Fruit fly (Drosophila melanogaster) whole organism, embryonic: Measurements from ENCODE around the gene Fbp1.

ENCODE experiments used
- Ada2b ChIP-seq: fragments of 200-800 bp; sonication (Bioruptor generic); IDR thresholded peaks from 2 replicates; pipeline ENCODE4 v1.3.6; 2022; ENCODE audit warnings: missing biosample characterization, missing genetic modification characterization
- B-H2 ChIP-seq: fragments of 200-800 bp; sonication (Bioruptor generic); optimal IDR thresholded peaks from 2 replicates; lab custom pipeline; 2018; ENCODE audit warnings: missing biosample characterization, mild to moderate bottlenecking, missing genetic modification characterization
- BtbVII ChIP-seq: fragments of 200-800 bp; sonication (Bioruptor generic); optimal IDR thresholded peaks from 3 replicates; lab custom pipeline; 2017; ENCODE audit warnings: missing biosample characterization, mild to moderate bottlenecking, missing genetic modification characterization
- CG10321 ChIP-seq: fragments of 200-800 bp; sonication (Bioruptor generic); IDR thresholded peaks from 2 replicates; pipeline ENCODE4 v1.3.6; 2022; ENCODE audit warnings: missing biosample characterization, missing genetic modification characterization
- CG12071 ChIP-seq: fragments of 200-800 bp; sonication (Bioruptor generic); optimal IDR thresholded peaks from 3 replicates; lab custom pipeline; 2018; ENCODE audit warnings: missing biosample characterization, mild to moderate bottlenecking, missing genetic modification characterization
- CG12155 ChIP-seq: fragments of 200-800 bp; sonication (Bioruptor generic); optimal IDR thresholded peaks from 3 replicates; lab custom pipeline; 2016; ENCODE audit warnings: missing biosample characterization, missing genetic modification characterization
- CG12236 ChIP-seq: fragments of 200-800 bp; sonication (Bioruptor generic); optimal IDR thresholded peaks from 2 replicates; lab custom pipeline; 2016; ENCODE audit warnings: missing biosample characterization, missing genetic modification characterization
- CG12942 ChIP-seq: fragments of 200-800 bp; sonication (Bioruptor generic); optimal IDR thresholded peaks from 3 replicates; lab custom pipeline; 2016; ENCODE audit warnings: missing biosample characterization, missing genetic modification characterization
- CG13894 ChIP-seq: fragments of 200-800 bp; sonication (Bioruptor generic); optimal IDR thresholded peaks from 3 replicates; lab custom pipeline; 2018; ENCODE audit warnings: missing biosample characterization, mild to moderate bottlenecking, missing genetic modification characterization, moderate library complexity
- CG15696 ChIP-seq: fragments of 200-800 bp; sonication (Bioruptor generic); optimal IDR thresholded peaks from 2 replicates; lab custom pipeline; 2019; ENCODE audit warnings: missing biosample characterization, mild to moderate bottlenecking, missing genetic modification characterization, moderate library complexity
- CG1647 ChIP-seq: fragments of 200-800 bp; sonication (Bioruptor generic); optimal IDR thresholded peaks from 3 replicates; lab custom pipeline; 2016; ENCODE audit warnings: missing biosample characterization, missing genetic modification characterization
- CG17829 ChIP-seq: fragments of 200-800 bp; optimal IDR thresholded peaks from 2 replicates; lab custom pipeline; 2019; ENCODE audit warnings: missing biosample characterization, mild to moderate bottlenecking, missing genetic modification characterization, moderate library complexity
- CG2120 ChIP-seq: fragments of 200-800 bp; sonication (Bioruptor generic); optimal IDR thresholded peaks from 3 replicates; lab custom pipeline; 2016; ENCODE audit warnings: missing biosample characterization, missing genetic modification characterization
- CG2889 ChIP-seq: fragments of 200-800 bp; sonication (Bioruptor generic); IDR thresholded peaks from 3 replicates; pipeline ENCODE4 v1.3.6; 2022; ENCODE audit warnings: missing biosample characterization, missing genetic modification characterization
- CG33557 ChIP-seq: fragments of 200-800 bp; sonication (Bioruptor generic); optimal IDR thresholded peaks from 2 replicates; lab custom pipeline; 2019; ENCODE audit warnings: missing biosample characterization, mild to moderate bottlenecking, missing genetic modification characterization, moderate library complexity
- CG3407 ChIP-seq: fragments of 200-800 bp; sonication (Bioruptor generic); optimal IDR thresholded peaks from 2 replicates; lab custom pipeline; 2018; ENCODE audit warnings: missing biosample characterization, mild to moderate bottlenecking, missing genetic modification characterization
- CG4820 ChIP-seq: fragments of 200-800 bp; sonication (Bioruptor generic); optimal IDR thresholded peaks from 3 replicates; lab custom pipeline; 2016; ENCODE audit warnings: missing biosample characterization, missing genetic modification characterization
- CG7357 ChIP-seq: fragments of 200-800 bp; sonication (Bioruptor generic); IDR thresholded peaks from 3 replicates; pipeline ENCODE4 v1.3.6; 2022; ENCODE audit warnings: missing biosample characterization, missing genetic modification characterization
- CG7928 ChIP-seq: fragments of 200-800 bp; sonication (Bioruptor generic); optimal IDR thresholded peaks from 2 replicates; lab custom pipeline; 2017; ENCODE audit warnings: missing biosample characterization, mild to moderate bottlenecking, missing genetic modification characterization
- CG9797 ChIP-seq: fragments of 200-800 bp; sonication (Bioruptor generic); optimal IDR thresholded peaks from 3 replicates; lab custom pipeline; 2018; ENCODE audit warnings: missing biosample characterization, mild to moderate bottlenecking, missing genetic modification characterization
- CrebB ChIP-seq: fragments of 200-800 bp; sonication (Bioruptor generic); optimal IDR thresholded peaks from 3 replicates; lab custom pipeline; 2018; ENCODE audit warnings: missing biosample characterization, mild to moderate bottlenecking, missing genetic modification characterization
- Deaf1 ChIP-seq: fragments of 200-800 bp; optimal IDR thresholded peaks from 3 replicates; lab custom pipeline; 2019; ENCODE audit warnings: missing biosample characterization, mild to moderate bottlenecking, missing genetic modification characterization, moderate library complexity
- Gsc ChIP-seq: fragments of 200-800 bp; sonication (Bioruptor generic); IDR thresholded peaks from 2 replicates; pipeline ENCODE4 v1.3.6; 2022; ENCODE audit warnings: missing biosample characterization, missing genetic modification characterization
- HmgZ ChIP-seq: fragments of 200-800 bp; sonication (Bioruptor generic); optimal IDR thresholded peaks from 2 replicates; lab custom pipeline; 2018; ENCODE audit warnings: missing biosample characterization, mild to moderate bottlenecking, missing genetic modification characterization
- Lpt ChIP-seq: fragments of >200 bp; optimal IDR thresholded peaks from 2 replicates; lab custom pipeline; 2018; ENCODE audit warnings: missing biosample characterization, missing genetic modification characterization
- Max ChIP-seq: fragments of 200-800 bp; sonication (Bioruptor generic); optimal IDR thresholded peaks from 2 replicates; lab custom pipeline; 2016; ENCODE audit warnings: missing biosample characterization, mild to moderate bottlenecking, missing genetic modification characterization
- Mes4 ChIP-seq: fragments of 200-800 bp; sonication (Bioruptor generic); optimal IDR thresholded peaks from 2 replicates; lab custom pipeline; 2016; ENCODE audit warnings: missing biosample characterization, missing genetic modification characterization
- NC2α ChIP-seq: fragments of 200-800 bp; sonication (Bioruptor generic); optimal IDR thresholded peaks from 2 replicates; lab custom pipeline; 2016; ENCODE audit warnings: missing biosample characterization, missing genetic modification characterization
- Nf-YA ChIP-seq: fragments of 200-800 bp; sonication (Bioruptor generic); IDR thresholded peaks from 2 replicates; pipeline ENCODE4 v1.3.6; 2022; ENCODE audit warnings: missing biosample characterization, missing genetic modification characterization
- NfI ChIP-seq: fragments of 200-800 bp; sonication (Bioruptor generic); optimal IDR thresholded peaks from 3 replicates; lab custom pipeline; 2018; ENCODE audit warnings: missing biosample characterization, mild to moderate bottlenecking, missing genetic modification characterization, moderate library complexity
- Tbp ChIP-seq: fragments of >200 bp; optimal IDR thresholded peaks from 2 replicates; lab custom pipeline; 2018; ENCODE audit warnings: missing biosample characterization, missing genetic modification characterization
- Usf ChIP-seq: fragments of 200-800 bp; sonication (Bioruptor generic); optimal IDR thresholded peaks from 2 replicates; lab custom pipeline; 2017; ENCODE audit warnings: missing genotype, missing biosample characterization, missing genetic modification characterization
- ase ChIP-seq: fragments of 200-800 bp; sonication (Bioruptor generic); IDR thresholded peaks from 3 replicates; pipeline ENCODE4 v1.3.6; 2022; ENCODE audit warnings: missing biosample characterization, missing genetic modification characterization
- bbx ChIP-seq: fragments of 200-800 bp; sonication (Bioruptor generic); IDR thresholded peaks from 2 replicates; pipeline ENCODE4 v1.3.6; 2022; ENCODE audit warnings: missing biosample characterization, missing genetic modification characterization; ENCODE audit not compliant: partially characterized antibody
- cas ChIP-seq: fragments of 200-800 bp; sonication (Bioruptor generic); IDR thresholded peaks from 2 replicates; pipeline ENCODE4 v1.3.6; 2022; ENCODE audit warnings: missing biosample characterization, missing genetic modification characterization
- crc ChIP-seq: fragments of 200-800 bp; sonication (Bioruptor generic); optimal IDR thresholded peaks from 2 replicates; lab custom pipeline; 2016; ENCODE audit warnings: missing biosample characterization, missing genetic modification characterization
- danr ChIP-seq: fragments of 200-800 bp; sonication (Bioruptor generic); IDR thresholded peaks from 2 replicates; pipeline ENCODE4 v1.3.6; 2022; ENCODE audit warnings: missing biosample characterization, missing genetic modification characterization
- dimm ChIP-seq: fragments of 200-800 bp; sonication (Bioruptor generic); IDR thresholded peaks from 2 replicates; pipeline ENCODE4 v1.3.6; 2022; ENCODE audit warnings: missing biosample characterization, missing genetic modification characterization
- gt ChIP-seq: fragments of 200-800 bp; sonication (Bioruptor generic); IDR thresholded peaks from 2 replicates; pipeline ENCODE4 v1.3.6; 2022; ENCODE audit warnings: missing biosample characterization, missing genetic modification characterization
- insv ChIP-seq, 2 experiments: fragments of 200-800 bp; sonication (Bioruptor generic); optimal IDR thresholded peaks; 3 replicates each; lab custom pipeline; 2016 to 2018; ENCODE audit warnings: missing biosample characterization in 2 of 2, missing genetic modification characterization in 2 of 2
- klu ChIP-seq: fragments of 200-800 bp; sonication (Bioruptor generic); IDR thresholded peaks from 2 replicates; pipeline ENCODE4 v1.3.6; 2022; ENCODE audit warnings: missing biosample characterization, missing genetic modification characterization
- lilli ChIP-seq: fragments of 200-800 bp; sonication (Bioruptor generic); optimal IDR thresholded peaks from 3 replicates; lab custom pipeline; 2016; ENCODE audit warnings: missing biosample characterization, missing genetic modification characterization
- maf-S ChIP-seq: fragments of 200-800 bp; sonication (Bioruptor generic); optimal IDR thresholded peaks from 2 replicates; lab custom pipeline; 2016; ENCODE audit warnings: missing biosample characterization, missing genetic modification characterization
- onecut ChIP-seq: fragments of 200-800 bp; sonication (Bioruptor generic); IDR thresholded peaks from 2 replicates; pipeline ENCODE4 v1.3.6; 2022; ENCODE audit warnings: missing biosample characterization, missing genetic modification characterization
- pan ChIP-seq, 4 experiments: fragments of >200 bp in 3 of 4; fragments of 200-800 bp in 1 of 4; sonication (Bioruptor generic) in 1 of 4; optimal IDR thresholded peaks in 3 of 4; IDR thresholded peaks in 1 of 4; 2 replicates each; pipeline versions ENCODE4 v1.3.6 to Lab custom; 2017 to 2022; ENCODE audit warnings: missing biosample characterization in 2 of 4, missing genetic modification characterization in 2 of 4, mixed read lengths in 1 of 4
- ranshi ChIP-seq: fragments of 200-800 bp; sonication (Bioruptor generic); IDR thresholded peaks from 2 replicates; pipeline ENCODE4 v1.3.6; 2022; ENCODE audit warnings: missing biosample characterization, missing genetic modification characterization
- sc ChIP-seq, 3 experiments: fragments of >200 bp in 2 of 3; fragments of 200-800 bp in 1 of 3; sonication (Bioruptor generic) in 1 of 3; optimal IDR thresholded peaks; 2 replicates in 2 of 3; 3 replicates in 1 of 3; lab custom pipeline; 2017; ENCODE audit warnings: mild to moderate bottlenecking in 1 of 3, missing biosample characterization in 1 of 3, missing genetic modification characterization in 1 of 3, missing genetic modification reagents in 1 of 3
- shn ChIP-seq: fragments of 200-800 bp; sonication (Bioruptor generic); optimal IDR thresholded peaks from 3 replicates; lab custom pipeline; 2016; ENCODE audit warnings: missing biosample characterization, missing genetic modification characterization
- so ChIP-seq: fragments of 200-800 bp; sonication (Bioruptor generic); IDR thresholded peaks from 3 replicates; pipeline ENCODE4 v1.3.6; 2022; ENCODE audit warnings: missing biosample characterization, missing genetic modification characterization
- toy ChIP-seq: fragments of 200-800 bp; sonication (Bioruptor generic); IDR thresholded peaks from 2 replicates; pipeline ENCODE4 v1.3.6; 2022; ENCODE audit warnings: missing biosample characterization, missing genetic modification characterization

Fbp1 gene

DNA sequence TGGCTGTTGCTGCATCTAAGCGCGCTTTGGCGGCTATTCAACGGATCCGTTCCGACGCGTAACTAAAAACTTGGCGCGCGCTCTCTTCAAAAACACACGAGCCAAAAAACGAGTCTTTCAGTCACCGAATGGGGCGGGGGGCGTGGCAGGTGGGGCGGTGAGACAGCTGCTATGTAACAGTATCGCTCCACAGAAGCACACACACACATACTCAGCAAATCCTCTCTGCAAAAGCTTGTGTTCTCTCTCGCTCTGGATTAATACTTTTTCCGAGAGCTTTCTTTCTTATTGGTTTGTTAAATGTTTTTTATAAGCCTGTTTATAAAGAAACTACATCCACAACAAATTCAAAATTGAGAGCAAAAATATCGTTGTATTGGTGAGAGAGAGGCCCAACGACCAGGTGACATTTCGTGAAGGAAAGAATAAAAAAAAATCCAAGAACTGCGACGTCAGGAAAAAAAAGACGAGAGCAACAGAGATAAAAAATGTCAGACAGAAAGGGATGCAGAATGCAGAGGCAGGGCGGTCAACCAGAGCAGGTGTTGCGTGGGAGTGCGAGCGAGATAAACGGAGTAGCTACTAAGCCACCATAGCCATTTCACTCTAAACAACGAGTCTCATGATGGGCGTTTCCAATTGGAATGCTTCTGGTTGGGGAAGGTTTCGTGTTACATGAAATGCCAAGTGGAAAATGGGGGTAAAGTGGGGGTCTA, 33.6 kb upstream of the Fbp1 start, which contains the start of gene Sox21b (continued):
- TF ChIP-seq Deaf1 (peak; percentile 91), CrebB (tag; lab: Kevin White, UChicago) (no peak), gt (GFP tag; lab: Robert Waterston, UW) (no peak), CG9797 (GFP tag; lab: Kevin White, UChicago) (no peak), Tbp (GFP tag; lab: Kevin White, UChicago) (no peak), toy (GFP tag; lab: Robert Waterston, UW) (no peak), CG1647 (GFP tag; lab: Kevin White, UChicago) (no peak), Max (no peak), dimm (GFP tag; lab: Robert Waterston, UW) (no peak), cas (GFP tag; lab: Robert Waterston, UW) (no peak), pan (optimal IDR thresholded peaks at IDR 0.05; lab: Kevin White, UChicago) (no peak), pan (GFP tag; optimal IDR thresholded peaks at IDR 0.05 in 1 of 2, IDR thresholded peaks at IDR 0.05 in 1 of 2) (no peak), CG2120 (no peak), B-H2 (no peak), Nf-YA (peak; percentile 83), CG10321 (GFP tag; lab: Robert Waterston, UW) (peak; percentile 100), Ada2b (GFP tag; lab: Robert Waterston, UW) (no peak), BtbVII (no peak), CG15696 (tag; lab: Kevin White, UChicago) (no peak), CG4820 (GFP tag; lab: Kevin White, UChicago) (no peak), CG3407 (no peak), CG12236 (no peak), lilli (GFP tag; lab: Kevin White, UChicago) (no peak), shn (no peak), CG12071 (GFP tag; lab: Kevin White, UChicago) (no peak), CG33557 (GFP tag; lab: Kevin White, UChicago) (no peak), Lpt (GFP tag; lab: Kevin White, UChicago) (no peak), crc (GFP tag; lab: Kevin White, UChicago) (no peak), Mes4 (GFP tag; lab: Kevin White, UChicago) (peak; percentile 6), maf-S (no peak), CG7357 (no peak), NfI (no peak), klu (GFP tag; lab: Robert Waterston, UW) (no peak), Usf (GFP tag; lab: Kevin White, UChicago) (no peak), sc (optimal IDR thresholded peaks at IDR 0.05; lab: Kevin White, UChicago) (no peak), sc (GFP tag; optimal IDR thresholded peaks at IDR 0.05; lab: Kevin White, UChicago) (no peak), CG7928 (GFP tag; lab: Kevin White, UChicago) (no peak), ase (GFP tag; lab: Robert Waterston, UW) (no peak; the same call in 2 of the 3 replicates), so (peak; percentile 25; the same call in 1 of the 3 replicates), NC2α (GFP tag; lab: Kevin White, UChicago) (peak; percentile 11), insv (GFP tag; optimal IDR thresholded peaks at IDR 0.05; lab: Kevin White, UChicago) (peak; percentile 74 to 95), danr (GFP tag; lab: Robert Waterston, UW) (no peak), CG2889 (GFP tag; lab: Robert Waterston, UW) (no peak), onecut (GFP tag; lab: Robert Waterston, UW) (0 out of 2 replicates have a peak, but pooled peaks have one; percentile 7), ranshi (GFP tag; lab: Robert Waterston, UW) (no peak), Gsc (no peak), bbx (GFP tag; lab: Robert Waterston, UW) (no peak; the same call in 1 of the 2 replicates), CG12155 (no peak), HmgZ (tag; lab: Kevin White, UChicago) (no peak), CG13894 (tag; lab: Kevin White, UChicago) (no peak), CG12942 (no peak), CG17829 (tag; lab: Kevin White, UChicago) (peak; percentile 5)
